Worm (Caenorhabditis elegans) whole organism, young adult: Measurements from ENCODE around the gene ZC239.4.

Source experiments
- B0261.1 ChIP-seq: sonication (generic microtip); optimal IDR thresholded peaks from 2 replicates; lab custom pipeline; 2016; ENCODE audit warnings: mild to moderate bottlenecking, missing genetic modification characterization, moderate library complexity, missing compliant biosample characterization
- B0336.3 ChIP-seq: fragments of 200-800 bp; sonication (Bioruptor generic); IDR thresholded peaks from 2 replicates; pipeline ENCODE4 v1.3.6; 2022; ENCODE audit warnings: missing genetic modification characterization, missing compliant biosample characterization
- ZK185.1 ChIP-seq: sonication (generic microtip); optimal IDR thresholded peaks from 2 replicates; lab custom pipeline; 2016; ENCODE audit warnings: mild to moderate bottlenecking, missing genetic modification characterization, missing compliant biosample characterization; ENCODE audit not compliant: poor library complexity, severe bottlenecking
- him-1 ChIP-seq: sonication (generic microtip); optimal IDR thresholded peaks from 2 replicates; lab custom pipeline; 2016; ENCODE audit warnings: missing genotype, missing genetic modification reagents, missing genetic modification characterization, missing compliant biosample characterization
- mes-4 ChIP-seq: sonication (generic microtip); optimal IDR thresholded peaks from 2 replicates; lab custom pipeline; 2016; ENCODE audit warnings: missing genotype, missing genetic modification characterization, missing compliant biosample characterization
- pha-4 ChIP-seq: fragments of 150-350 bp; sonication (generic microtip); optimal IDR thresholded peaks from 2 replicates; lab custom pipeline; 2014; ENCODE audit warnings: missing biosample characterization, missing genetic modification reagents, missing genetic modification characterization
- ztf-22 ChIP-seq: fragments of 200-800 bp; sonication (Bioruptor generic); optimal IDR thresholded peaks from 2 replicates; lab custom pipeline; 2018; ENCODE audit warnings: mild to moderate bottlenecking, missing genetic modification characterization, moderate library complexity, missing compliant biosample characterization

DNA sequence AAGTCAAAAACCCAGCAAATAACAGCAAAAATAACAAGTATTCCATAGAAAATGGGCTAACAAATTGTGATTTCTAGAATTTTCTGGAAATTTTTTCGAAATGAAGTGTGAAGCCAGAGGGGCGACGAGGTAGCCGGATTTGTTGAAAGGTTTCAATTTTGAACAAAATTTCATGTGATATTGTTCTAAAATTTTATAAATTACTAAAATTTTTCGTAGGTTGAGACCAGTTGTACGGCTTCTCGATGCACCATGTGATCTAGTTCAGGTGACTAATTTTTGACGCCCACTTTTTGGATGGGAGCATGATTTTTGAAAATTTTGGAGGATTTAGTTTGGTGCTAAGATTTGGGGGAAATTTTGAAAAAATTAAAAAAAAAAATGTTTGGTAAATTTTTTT is 45.3 kb downstream of the ZC239.4 start, which contains the start of gene gcy-19:
- no peak for TF ChIP-seq mes-4 (tag; lab: Kevin White, UChicago)
- TF ChIP-seq B0261.1 (tag; lab: Kevin White, UChicago) = no peak
- TF ChIP-seq B0336.3 = no peak
- TF ChIP-seq ztf-22 (GFP tag; lab: Kevin White, UChicago) = no peak
- no peak for TF ChIP-seq ZK185.1 (tag; lab: Kevin White, UChicago)
- no peak for TF ChIP-seq pha-4 (tag; lab: Kevin White, UChicago)
- TF ChIP-seq him-1 = no peak
